Fruit fly (Drosophila melanogaster) whole organism, prepupa: ENCODE data around the gene Nha2.

Experiments
- Blimp-1 ChIP-seq: fragments of 200-800 bp; sonication (Bioruptor generic); optimal IDR thresholded peaks from 3 replicates; lab custom pipeline; 2017; ENCODE audit warnings: missing biosample characterization, missing genetic modification characterization, mild to moderate bottlenecking, moderate library complexity, missing genetic modification reagents
- CG10669 ChIP-seq: fragments of 200-800 bp; sonication (Bioruptor generic); optimal IDR thresholded peaks from 3 replicates; lab custom pipeline; 2018; ENCODE audit warnings: missing biosample characterization, mild to moderate bottlenecking, missing genetic modification characterization, moderate library complexity
- CG11294 ChIP-seq: fragments of 200-800 bp; sonication (Bioruptor generic); IDR thresholded peaks from 2 replicates; pipeline ENCODE4 v1.3.6; 2022; ENCODE audit warnings: missing biosample characterization, missing genetic modification characterization
- CG11762 ChIP-seq: fragments of 200-800 bp; sonication (Bioruptor generic); optimal IDR thresholded peaks from 3 replicates; lab custom pipeline; 2016; ENCODE audit warnings: missing biosample characterization, missing genetic modification characterization; ENCODE audit not compliant: insufficient read depth
- CG11902 ChIP-seq: fragments of 200-800 bp; sonication (Bioruptor generic); optimal IDR thresholded peaks from 3 replicates; lab custom pipeline; 2016; ENCODE audit warnings: missing biosample characterization, missing genetic modification characterization
- CG15336 ChIP-seq: fragments of 200-800 bp; sonication (Bioruptor generic); IDR thresholded peaks from 2 replicates; pipeline ENCODE4 v1.3.6; 2022; ENCODE audit warnings: missing biosample characterization, missing genetic modification characterization
- CG1621 ChIP-seq: fragments of 200-800 bp; sonication (Bioruptor generic); optimal IDR thresholded peaks from 3 replicates; lab custom pipeline; 2018; ENCODE audit warnings: missing biosample characterization, mild to moderate bottlenecking, missing genetic modification characterization
- CG3032 ChIP-seq: fragments of 200-800 bp; optimal IDR thresholded peaks from 2 replicates; lab custom pipeline; 2019; ENCODE audit warnings: missing biosample characterization, mild to moderate bottlenecking, missing genetic modification characterization, moderate library complexity
- CG32006 ChIP-seq: fragments of 200-800 bp; sonication (Bioruptor generic); optimal IDR thresholded peaks from 3 replicates; lab custom pipeline; 2017; ENCODE audit warnings: missing biosample characterization, mild to moderate bottlenecking, missing genetic modification characterization
- CG34406 ChIP-seq: fragments of 200-800 bp; sonication (Bioruptor generic); optimal IDR thresholded peaks from 3 replicates; lab custom pipeline; 2016; ENCODE audit warnings: missing biosample characterization, missing genetic modification characterization
- CG4318 ChIP-seq: fragments of 200-800 bp; sonication (Bioruptor generic); optimal IDR thresholded peaks from 3 replicates; lab custom pipeline; 2017; ENCODE audit warnings: missing biosample characterization, mild to moderate bottlenecking, missing genetic modification characterization
- CG6276 ChIP-seq: fragments of 200-800 bp; sonication (Bioruptor generic); optimal IDR thresholded peaks from 2 replicates; lab custom pipeline; 2017; ENCODE audit warnings: missing biosample characterization, mild to moderate bottlenecking, missing genetic modification characterization
- CG6854 ChIP-seq: fragments of 200-800 bp; sonication (Bioruptor generic); optimal IDR thresholded peaks from 2 replicates; lab custom pipeline; 2017; ENCODE audit warnings: missing biosample characterization, mild to moderate bottlenecking, missing genetic modification characterization
- CG7368 ChIP-seq: fragments of 200-800 bp; sonication (Bioruptor generic); optimal IDR thresholded peaks from 3 replicates; lab custom pipeline; 2016; ENCODE audit warnings: missing biosample characterization, missing genetic modification characterization
- CG8319 ChIP-seq: fragments of 200-800 bp; sonication (Bioruptor generic); optimal IDR thresholded peaks from 3 replicates; lab custom pipeline; 2016; ENCODE audit warnings: missing biosample characterization, missing genetic modification characterization
- CG8632 ChIP-seq: fragments of 200-800 bp; sonication (Bioruptor generic); optimal IDR thresholded peaks from 3 replicates; lab custom pipeline; 2016; ENCODE audit warnings: missing biosample characterization, missing genetic modification characterization
- Eip78C ChIP-seq: fragments of 200-800 bp; sonication (Bioruptor generic); peaks from one replicate; lab custom pipeline; 2016; ENCODE audit warnings: missing biosample characterization, missing genetic modification characterization
- Gug ChIP-seq: fragments of 200-800 bp; sonication (Bioruptor generic); IDR thresholded peaks from 2 replicates; pipeline ENCODE4 v1.3.6; 2022; ENCODE audit warnings: missing biosample characterization, missing genetic modification characterization
- Hr38 ChIP-seq: sonication (Bioruptor generic); optimal IDR thresholded peaks from 2 replicates; lab custom pipeline; 2016; ENCODE audit warnings: missing biosample characterization, missing genetic modification characterization
- Hr39 ChIP-seq: fragments of 200-800 bp; sonication (Bioruptor generic); optimal IDR thresholded peaks from 2 replicates; lab custom pipeline; 2016; ENCODE audit warnings: missing biosample characterization, missing genetic modification characterization
- Hr4 ChIP-seq: fragments of 200-800 bp; sonication (Bioruptor generic); optimal IDR thresholded peaks from 3 replicates; lab custom pipeline; 2016; ENCODE audit warnings: missing biosample characterization, missing genetic modification characterization
- Met ChIP-seq: fragments of 200-800 bp; sonication (Bioruptor generic); optimal IDR thresholded peaks from 3 replicates; lab custom pipeline; 2016; ENCODE audit warnings: missing biosample characterization, missing genetic modification characterization
- Sox14 ChIP-seq: fragments of 200-800 bp; sonication (Bioruptor generic); optimal IDR thresholded peaks from 3 replicates; lab custom pipeline; 2016; ENCODE audit warnings: missing biosample characterization, missing genetic modification characterization
- Sox15 ChIP-seq: fragments of 200-800 bp; sonication (Bioruptor generic); optimal IDR thresholded peaks from 3 replicates; lab custom pipeline; 2016; ENCODE audit warnings: missing biosample characterization, missing genetic modification characterization
- cyc ChIP-seq: fragments of 200-800 bp; sonication (Bioruptor generic); optimal IDR thresholded peaks from 3 replicates; lab custom pipeline; 2016; ENCODE audit warnings: missing biosample characterization, missing genetic modification characterization
- dsx ChIP-seq: fragments of 200-800 bp; optimal IDR thresholded peaks from 3 replicates; lab custom pipeline; 2019; ENCODE audit warnings: missing biosample characterization, mild to moderate bottlenecking, missing genetic modification characterization, moderate library complexity; ENCODE audit not compliant: poor library complexity, severe bottlenecking
- eg ChIP-seq: fragments of 200-800 bp; sonication (Bioruptor generic); IDR thresholded peaks from 3 replicates; pipeline ENCODE4 v1.3.6; 2022; ENCODE audit warnings: missing biosample characterization, missing genetic modification characterization
- esn ChIP-seq: fragments of 200-800 bp; sonication (Bioruptor generic); optimal IDR thresholded peaks from 2 replicates; lab custom pipeline; 2016; ENCODE audit warnings: missing biosample characterization, mild to moderate bottlenecking, missing genetic modification characterization, moderate library complexity
- fd59A ChIP-seq: fragments of 200-800 bp; sonication (Bioruptor generic); optimal IDR thresholded peaks from 2 replicates; lab custom pipeline; 2017; ENCODE audit warnings: missing biosample characterization, mild to moderate bottlenecking, missing genetic modification characterization, missing genetic modification reagents
- fd85E ChIP-seq: fragments of 200-800 bp; sonication (Bioruptor generic); optimal IDR thresholded peaks from 3 replicates; lab custom pipeline; 2016; ENCODE audit warnings: missing biosample characterization, missing genetic modification characterization
- fkh ChIP-seq: fragments of 200-800 bp; sonication (Bioruptor generic); optimal IDR thresholded peaks from 3 replicates; lab custom pipeline; 2017; ENCODE audit warnings: missing biosample characterization, mild to moderate bottlenecking, missing genetic modification characterization, moderate library complexity
- net ChIP-seq: fragments of 200-800 bp; sonication (Bioruptor generic); optimal IDR thresholded peaks from 3 replicates; lab custom pipeline; 2016; ENCODE audit warnings: missing biosample characterization, missing genetic modification characterization
- spab ChIP-seq: fragments of 200-800 bp; sonication (Bioruptor generic); optimal IDR thresholded peaks from 2 replicates; lab custom pipeline; 2017; ENCODE audit warnings: missing biosample characterization, mild to moderate bottlenecking, missing genetic modification characterization, missing genetic modification reagents
- svp ChIP-seq: fragments of 200-800 bp; sonication (Bioruptor generic); peaks from one replicate; lab custom pipeline; 2016; ENCODE audit warnings: missing biosample characterization, missing genetic modification characterization
- topi ChIP-seq: fragments of 200-800 bp; sonication (Bioruptor generic); optimal IDR thresholded peaks from 3 replicates; lab custom pipeline; 2016; ENCODE audit warnings: missing biosample characterization, missing genetic modification characterization

The Nha2 gene

DNA sequence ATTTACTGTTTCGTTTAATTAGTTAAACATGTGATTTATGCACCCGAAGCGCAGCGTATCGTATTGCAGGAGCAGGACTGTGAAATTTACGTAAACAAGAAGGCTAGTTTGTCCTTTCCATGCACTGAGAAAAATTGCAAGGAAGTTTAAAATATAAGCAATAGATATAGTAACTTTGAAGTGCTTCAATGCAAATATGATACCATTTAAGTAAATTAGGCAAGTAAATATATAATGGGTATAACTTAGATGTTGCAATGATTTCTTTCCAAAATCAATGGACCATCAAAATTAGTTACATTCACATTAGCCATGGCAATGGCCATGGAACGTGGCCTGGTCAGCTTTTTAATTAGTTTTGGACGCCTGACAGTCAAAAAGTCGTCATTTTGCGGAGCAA is 32.6 kb upstream of the Nha2 start:
- no peak for TF ChIP-seq CG8319
- peak; percentile 10 for TF ChIP-seq Eip78C (GFP tag; lab: Kevin White, UChicago)
- TF ChIP-seq, all 60 proteins: peak for 1

DNA sequence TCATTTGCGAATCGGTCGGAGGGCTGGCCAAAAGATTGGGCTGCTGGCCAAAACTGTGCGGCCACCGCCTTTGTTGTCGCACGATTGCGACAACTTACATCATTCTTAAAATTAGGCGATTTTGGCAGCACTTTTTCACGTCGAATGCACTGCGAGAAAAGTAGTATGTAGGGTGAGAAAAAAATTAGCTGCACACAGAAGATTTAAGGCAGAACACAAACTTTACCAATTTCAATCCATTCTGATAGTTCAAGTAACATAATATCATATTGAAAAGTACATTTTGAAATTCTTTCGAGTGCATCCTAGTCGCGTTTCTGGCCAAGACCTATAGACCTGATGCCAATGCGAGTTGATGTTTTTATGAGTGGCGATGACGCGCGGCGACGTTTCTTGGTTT is 30.2 kb upstream of the Nha2 start:
- TF ChIP-seq CG7368 (no peak), eg (GFP tag; lab: Robert Waterston, UW) (peak; percentile 47; the same call in 2 of the 3 replicates), CG6854 (GFP tag; lab: Kevin White, UChicago) (no peak), topi (GFP tag; lab: Kevin White, UChicago) (no peak), CG11762 (GFP tag; lab: Kevin White, UChicago) (no peak), Hr4 (GFP tag; lab: Kevin White, UChicago) (peak; percentile 15), CG6276 (GFP tag; lab: Kevin White, UChicago) (no peak), Gug (GFP tag; lab: Robert Waterston, UW) (0 out of 2 replicates have a peak, but pooled peaks have one; percentile 24), CG34406 (GFP tag; lab: Kevin White, UChicago) (no peak), fd85E (GFP tag; lab: Kevin White, UChicago) (no peak), Eip78C (GFP tag; lab: Kevin White, UChicago) (peak; percentile 10), fd59A (GFP tag; lab: Kevin White, UChicago) (no peak), CG32006 (GFP tag; lab: Kevin White, UChicago) (peak; percentile 15), CG3032 (tag; lab: Kevin White, UChicago) (no peak), Blimp-1 (GFP tag; lab: Kevin White, UChicago) (no peak), CG4318 (GFP tag; lab: Kevin White, UChicago) (no peak), cyc (GFP tag; lab: Kevin White, UChicago) (no peak), Hr38 (no peak), CG8632 (GFP tag; lab: Kevin White, UChicago) (no peak), CG11902 (no peak), Met (GFP tag; lab: Kevin White, UChicago) (no peak)

DNA sequence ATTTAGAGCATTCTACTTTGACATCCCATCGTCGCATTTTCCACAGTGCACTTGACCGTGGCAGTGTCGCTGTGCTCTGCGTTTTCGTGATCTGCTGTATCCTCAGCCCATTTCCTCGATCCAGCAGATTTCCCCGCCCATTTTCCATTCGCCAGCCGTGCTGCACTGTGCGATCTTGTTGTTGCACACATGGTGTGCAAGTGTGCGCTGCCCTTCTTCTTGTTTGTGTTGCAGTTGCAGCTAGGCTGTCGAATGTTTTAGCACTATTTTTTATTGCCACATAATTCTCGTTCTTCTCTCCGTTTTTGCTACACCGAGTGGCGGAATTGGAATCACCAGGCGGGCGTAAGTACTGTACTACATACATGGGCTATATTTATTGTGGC is 29.1 kb upstream of the Nha2 start:
- peak; percentile 5 for TF ChIP-seq net (GFP tag; lab: Kevin White, UChicago)
- no peak for TF ChIP-seq svp (GFP tag; lab: Kevin White, UChicago)

DNA sequence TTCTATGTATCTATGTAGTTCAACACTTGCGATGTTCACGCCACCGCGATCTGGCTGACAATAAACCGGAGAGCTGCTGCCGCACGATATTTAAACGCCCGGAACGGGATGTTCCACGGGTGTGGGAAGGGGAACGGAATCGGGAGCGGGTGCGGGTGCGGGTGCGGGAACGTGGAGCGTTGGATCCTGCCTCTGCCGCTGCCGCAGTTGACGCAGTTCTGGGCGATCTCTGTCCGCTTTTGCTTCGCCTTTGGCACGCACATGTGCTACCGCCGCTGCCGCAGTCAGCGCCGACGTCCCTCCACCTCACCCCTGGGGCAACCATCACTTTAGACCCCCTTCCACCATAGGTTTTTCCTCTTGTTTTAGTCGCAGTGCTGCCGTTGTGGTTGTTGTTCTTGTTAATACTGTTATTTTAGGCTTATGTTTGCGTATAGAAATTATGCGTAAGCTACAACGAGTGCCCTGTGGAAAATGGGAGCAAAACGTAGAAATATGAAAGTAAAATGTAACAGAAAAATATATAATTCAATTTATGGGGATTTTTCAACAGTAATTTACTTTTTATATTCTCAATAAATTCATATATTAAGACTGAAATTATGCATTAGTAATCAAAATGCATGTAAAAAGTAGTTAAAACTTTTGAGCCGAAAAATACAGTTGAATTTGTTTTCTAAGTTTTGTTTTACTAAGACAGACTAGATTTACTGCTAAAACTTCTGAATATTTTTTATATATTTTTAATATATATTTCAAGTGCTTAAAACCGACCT is 28.5 kb upstream of the Nha2 start, which contains the start of gene lmd:
Gene lmd (minus strand): TSS at position 62 of the 776 bp plus-strand sequence.
- TF ChIP-seq CG1621 (tag; lab: Kevin White, UChicago) (peak; percentile 86), Eip78C (GFP tag; lab: Kevin White, UChicago) (peak; percentile 46), CG6854 (GFP tag; lab: Kevin White, UChicago) (no peak), CG15336 (GFP tag; lab: Robert Waterston, UW) (no peak), esn (GFP tag; lab: Kevin White, UChicago) (no peak), CG11762 (GFP tag; lab: Kevin White, UChicago) (no peak)
- TF ChIP-seq, all 60 proteins: peak for 2

DNA sequence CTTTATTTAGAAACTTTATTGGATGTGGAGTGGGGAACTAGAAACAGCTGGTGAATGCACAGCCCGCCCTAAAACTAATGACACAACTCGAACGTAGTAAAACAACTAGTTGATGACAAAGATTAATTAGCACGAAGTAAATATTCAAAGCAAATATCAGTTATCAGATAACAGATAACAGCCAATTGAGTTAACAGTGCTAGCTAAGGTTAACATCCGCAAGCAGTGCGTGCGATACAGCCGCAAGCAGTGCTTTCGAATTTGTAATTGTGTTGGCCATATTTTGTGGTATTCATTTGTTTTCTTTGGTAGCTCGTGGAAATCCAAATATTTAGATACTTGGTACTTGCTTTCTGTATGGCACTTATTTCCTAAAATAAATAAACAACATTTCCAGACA is 15.2 kb upstream of the Nha2 start:
- TF ChIP-seq Blimp-1 (GFP tag; lab: Kevin White, UChicago), result no peak
- peak; percentile 17 for TF ChIP-seq Eip78C (GFP tag; lab: Kevin White, UChicago)
- TF ChIP-seq fkh, result peak; percentile 91

DNA sequence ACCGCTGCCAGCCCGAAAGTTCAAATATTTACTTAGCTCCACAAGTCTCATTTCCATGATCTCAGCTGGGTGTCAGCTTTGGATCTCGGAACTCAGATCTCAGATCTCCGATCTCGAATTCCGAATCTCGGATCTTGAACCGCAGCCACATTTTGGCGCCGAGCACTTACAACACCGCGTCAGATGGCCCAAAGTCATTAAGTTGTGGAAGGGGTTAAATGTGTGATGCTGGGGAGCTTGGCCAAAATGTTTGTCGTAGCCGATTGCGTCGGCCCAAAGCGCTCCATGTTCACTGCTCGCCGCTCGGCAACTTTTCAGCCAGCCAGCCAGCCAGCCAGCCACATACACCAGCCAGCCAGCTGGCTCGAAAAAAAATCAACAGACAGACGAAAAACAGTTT is 13.7 kb upstream of the Nha2 start, which contains the start of gene CG6688:
Gene CG6688 (plus strand): TSS at position 396 of the 400 bp plus-strand sequence.
- no peak for TF ChIP-seq Sox14
- TF ChIP-seq Hr39 (GFP tag; lab: Kevin White, UChicago), result no peak
- TF ChIP-seq CG7368, result no peak
- no peak for TF ChIP-seq fd59A (GFP tag; lab: Kevin White, UChicago)
- no peak for TF ChIP-seq CG10669 (GFP tag; lab: Kevin White, UChicago)
- no peak for TF ChIP-seq CG6276 (GFP tag; lab: Kevin White, UChicago)
- no peak for TF ChIP-seq Blimp-1 (GFP tag; lab: Kevin White, UChicago)
- no peak for TF ChIP-seq CG11762 (GFP tag; lab: Kevin White, UChicago)
- TF ChIP-seq spab (GFP tag; lab: Kevin White, UChicago), result no peak
- TF ChIP-seq Sox15, result no peak
- TF ChIP-seq CG11294 (GFP tag; lab: Robert Waterston, UW), result no peak
- TF ChIP-seq Eip78C (GFP tag; lab: Kevin White, UChicago), result peak; percentile 4
- peak; percentile 16 for TF ChIP-seq fkh
- TF ChIP-seq CG8319, result no peak
- TF ChIP-seq dsx (GFP tag; lab: Kevin White, UChicago), result no peak
